Worm (Caenorhabditis elegans) whole organism, young adult: ENCODE data around the gene C06E2.1.

Source experiments
- B0019.2 ChIP-seq: fragments of 200-800 bp; sonication (Bioruptor generic); conservative IDR thresholded peaks from 2 replicates; pipeline ENCODE4 v1.3.6; 2022; ENCODE audit warnings: missing genetic modification reagents, missing genetic modification characterization, missing compliant biosample characterization
- C06A6.2 ChIP-seq: fragments of 200-800 bp; sonication (Bioruptor generic); conservative IDR thresholded peaks from 2 replicates; pipeline ENCODE4 v1.3.6; 2022; ENCODE audit warnings: missing genetic modification characterization, missing compliant biosample characterization
- F10E7.11 ChIP-seq: sonication (generic microtip); optimal IDR thresholded peaks from 2 replicates; lab custom pipeline; 2017; ENCODE audit warnings: mild to moderate bottlenecking, missing genetic modification characterization, moderate library complexity, missing compliant biosample characterization
- F49E8.2 ChIP-seq: sonication (generic microtip); optimal IDR thresholded peaks from 3 replicates; lab custom pipeline; 2017; ENCODE audit warnings: missing genetic modification characterization, mild to moderate bottlenecking, missing compliant biosample characterization, antibody characterized with exemption, moderate library complexity; ENCODE audit not compliant: insufficient read depth
- F57A8.1 ChIP-seq: fragments of 200-800 bp; sonication (Bioruptor generic); optimal IDR thresholded peaks from 2 replicates; lab custom pipeline; 2018; ENCODE audit warnings: mild to moderate bottlenecking, missing genetic modification characterization, moderate library complexity, missing compliant biosample characterization
- F57C9.4 ChIP-seq: sonication (generic microtip); optimal IDR thresholded peaks from 2 replicates; lab custom pipeline; 2017; ENCODE audit warnings: mild to moderate bottlenecking, missing genetic modification characterization, missing compliant biosample characterization
- K11D2.4 ChIP-seq: fragments of 200-800 bp; sonication (Bioruptor generic); IDR thresholded peaks from 2 replicates; pipeline ENCODE4 v1.3.6; 2022; ENCODE audit warnings: missing genetic modification reagents, missing genetic modification characterization, missing compliant biosample characterization
- K12H6.12 ChIP-seq: fragments of 200-800 bp; sonication (Bioruptor generic); optimal IDR thresholded peaks from 2 replicates; lab custom pipeline; 2018; ENCODE audit warnings: mild to moderate bottlenecking, missing genetic modification characterization, missing compliant biosample characterization
- Y53F4B.3 ChIP-seq: fragments of 200-800 bp; sonication (Bioruptor generic); IDR thresholded peaks from 2 replicates; pipeline ENCODE4 v1.3.6; 2022; ENCODE audit warnings: missing genetic modification reagents, missing genetic modification characterization, missing compliant biosample characterization
- Y67H2A.10 ChIP-seq: fragments of 200-800 bp; sonication (Bioruptor generic); conservative IDR thresholded peaks from 2 replicates; pipeline ENCODE4 v1.3.6; 2022; ENCODE audit warnings: missing genetic modification reagents, missing genetic modification characterization, missing compliant biosample characterization
- akir-1 ChIP-seq: fragments of 200-800 bp; sonication (Bioruptor generic); optimal IDR thresholded peaks from 2 replicates; lab custom pipeline; 2018; ENCODE audit warnings: mild to moderate bottlenecking, missing genetic modification characterization, moderate library complexity, missing compliant biosample characterization
- athp-1 ChIP-seq: sonication (generic microtip); optimal IDR thresholded peaks from 2 replicates; lab custom pipeline; 2017; ENCODE audit warnings: mild to moderate bottlenecking, missing genetic modification characterization, missing compliant biosample characterization
- attf-5 ChIP-seq: fragments of 200-800 bp; sonication (Bioruptor generic); optimal IDR thresholded peaks from 2 replicates; lab custom pipeline; 2018; ENCODE audit warnings: mild to moderate bottlenecking, missing genetic modification characterization, missing compliant biosample characterization
- attf-6 ChIP-seq: fragments of 200-800 bp; sonication (Bioruptor generic); IDR thresholded peaks from 2 replicates; pipeline ENCODE4 v1.3.6; 2022; ENCODE audit warnings: missing genetic modification reagents, missing genetic modification characterization, missing compliant biosample characterization
- bed-1 ChIP-seq: fragments of 200-800 bp; sonication (Bioruptor generic); IDR thresholded peaks from 2 replicates; pipeline ENCODE4 v1.3.6; 2022; ENCODE audit warnings: missing genetic modification reagents, missing genetic modification characterization, missing compliant biosample characterization
- bed-2 ChIP-seq: fragments of 200-800 bp; sonication (Bioruptor generic); IDR thresholded peaks from 2 replicates; pipeline ENCODE4 v1.3.6; 2022; ENCODE audit warnings: missing genetic modification reagents, missing genetic modification characterization, missing compliant biosample characterization
- cebp-1 ChIP-seq, 2 experiments: fragments of 200-800 bp in 1 of 2; sonication (Bioruptor generic) in 1 of 2; sonication (generic microtip) in 1 of 2; IDR thresholded peaks in 1 of 2; optimal IDR thresholded peaks in 1 of 2; 2 replicates each; pipeline versions ENCODE4 v1.3.6 to Lab custom; 2017 to 2022; ENCODE audit warnings: missing compliant biosample characterization in 2 of 2, missing genetic modification characterization in 2 of 2, mild to moderate bottlenecking in 1 of 2, missing genetic modification reagents in 1 of 2, moderate library complexity in 1 of 2
- ceh-100 ChIP-seq: fragments of 200-800 bp; sonication (Bioruptor generic); IDR thresholded peaks from 2 replicates; pipeline ENCODE4 v1.3.6; 2022; ENCODE audit warnings: missing genetic modification reagents, missing genetic modification characterization, missing compliant biosample characterization
- ceh-27 ChIP-seq: fragments of 200-800 bp; sonication (Bioruptor generic); optimal IDR thresholded peaks from 2 replicates; lab custom pipeline; 2018; ENCODE audit warnings: mild to moderate bottlenecking, missing genetic modification characterization, moderate library complexity, missing compliant biosample characterization
- ceh-40 ChIP-seq: fragments of 200-800 bp; sonication (Bioruptor generic); IDR thresholded peaks from 2 replicates; pipeline ENCODE4 v1.3.6; 2022; ENCODE audit warnings: missing genetic modification characterization, missing compliant biosample characterization
- ceh-58 ChIP-seq: fragments of 200-800 bp; sonication (Bioruptor generic); IDR thresholded peaks from 2 replicates; pipeline ENCODE4 v1.3.6; 2022; ENCODE audit warnings: missing genetic modification characterization, missing compliant biosample characterization
- ceh-79 ChIP-seq: sonication (generic microtip); optimal IDR thresholded peaks from 2 replicates; lab custom pipeline; 2017; ENCODE audit warnings: mild to moderate bottlenecking, missing genetic modification characterization, missing compliant biosample characterization
- ceh-91 ChIP-seq: fragments of 200-800 bp; sonication (Bioruptor generic); IDR thresholded peaks from 2 replicates; pipeline ENCODE4 v1.3.6; 2022; ENCODE audit warnings: missing genetic modification reagents, missing genetic modification characterization, missing compliant biosample characterization
- dox-1 ChIP-seq: fragments of 200-800 bp; sonication (Bioruptor generic); IDR thresholded peaks from 2 replicates; pipeline ENCODE4 v1.3.6; 2022; ENCODE audit warnings: missing genetic modification reagents, missing genetic modification characterization, missing compliant biosample characterization
- dpff-1 ChIP-seq: sonication (generic microtip); optimal IDR thresholded peaks from 2 replicates; lab custom pipeline; 2017; ENCODE audit warnings: mild to moderate bottlenecking, missing genetic modification characterization, missing compliant biosample characterization
- him-1 ChIP-seq: sonication (generic microtip); optimal IDR thresholded peaks from 2 replicates; lab custom pipeline; 2016; ENCODE audit warnings: missing genotype, missing genetic modification reagents, missing genetic modification characterization, missing compliant biosample characterization
- hlh-12 ChIP-seq: sonication (generic microtip); optimal IDR thresholded peaks from 2 replicates; lab custom pipeline; 2016; ENCODE audit warnings: missing genetic modification characterization, missing compliant biosample characterization
- hlh-26 ChIP-seq: fragments of 200-800 bp; sonication (Bioruptor generic); conservative IDR thresholded peaks from 2 replicates; pipeline ENCODE4 v1.3.6; 2022; ENCODE audit warnings: missing genetic modification reagents, missing genetic modification characterization, missing compliant biosample characterization
- hmg-20 ChIP-seq: fragments of 200-800 bp; sonication (Bioruptor generic); IDR thresholded peaks from 2 replicates; pipeline ENCODE4 v1.3.6; 2022; ENCODE audit warnings: missing genetic modification reagents, missing genetic modification characterization, missing compliant biosample characterization
- let-526 ChIP-seq: fragments of 200-800 bp; sonication (Bioruptor generic); IDR thresholded peaks from 2 replicates; pipeline ENCODE4 v1.3.6; 2022; ENCODE audit warnings: missing genetic modification reagents, missing genetic modification characterization, missing compliant biosample characterization
- lin-40 ChIP-seq: sonication (generic microtip); optimal IDR thresholded peaks from 2 replicates; lab custom pipeline; 2016; ENCODE audit warnings: missing genetic modification characterization, mild to moderate bottlenecking, missing compliant biosample characterization, missing genotype, missing genetic modification reagents
- lin-54 ChIP-seq: fragments of 200-800 bp; sonication (Bioruptor generic); optimal IDR thresholded peaks from 2 replicates; lab custom pipeline; 2018; ENCODE audit warnings: mild to moderate bottlenecking, missing genetic modification characterization, missing compliant biosample characterization
- lsl-1 ChIP-seq: fragments of 200-800 bp; sonication (Bioruptor generic); optimal IDR thresholded peaks from 2 replicates; lab custom pipeline; 2018; ENCODE audit warnings: mild to moderate bottlenecking, missing genetic modification characterization, moderate library complexity, missing compliant biosample characterization
- madf-10 ChIP-seq: sonication (generic microtip); optimal IDR thresholded peaks from 2 replicates; lab custom pipeline; 2016; ENCODE audit warnings: mild to moderate bottlenecking, missing genetic modification characterization, missing compliant biosample characterization
- madf-8 ChIP-seq: fragments of 200-800 bp; sonication (Bioruptor generic); conservative IDR thresholded peaks from 2 replicates; pipeline ENCODE4 v1.3.6; 2022; ENCODE audit warnings: missing genetic modification reagents, missing genetic modification characterization, missing compliant biosample characterization
- pbrm-1 ChIP-seq: fragments of 200-800 bp; sonication (Bioruptor generic); IDR thresholded peaks from 2 replicates; pipeline ENCODE4 v1.3.6; 2022; ENCODE audit warnings: missing genetic modification reagents, missing genetic modification characterization, missing compliant biosample characterization
- rcor-1 ChIP-seq: fragments of 200-800 bp; sonication (Bioruptor generic); IDR thresholded peaks from 2 replicates; pipeline ENCODE4 v1.3.6; 2022; ENCODE audit warnings: missing genetic modification reagents, missing genetic modification characterization, missing compliant biosample characterization
- sdz-38 ChIP-seq: sonication (generic microtip); optimal IDR thresholded peaks from 2 replicates; lab custom pipeline; 2016; ENCODE audit warnings: missing genotype, missing genetic modification characterization, missing compliant biosample characterization
- snpc-1.1 ChIP-seq: sonication (generic microtip); optimal IDR thresholded peaks from 2 replicates; lab custom pipeline; 2017; ENCODE audit warnings: missing genetic modification characterization, mild to moderate bottlenecking, missing compliant biosample characterization, antibody characterized with exemption, moderate library complexity, missing genotype, missing genetic modification reagents; ENCODE audit not compliant: insufficient read depth
- somi-1 ChIP-seq: fragments of 200-800 bp; sonication (Bioruptor generic); optimal IDR thresholded peaks from 2 replicates; lab custom pipeline; 2018; ENCODE audit warnings: mild to moderate bottlenecking, missing genetic modification characterization, missing compliant biosample characterization
- sptf-2 ChIP-seq: fragments of 200-800 bp; sonication (Bioruptor generic); optimal IDR thresholded peaks from 2 replicates; lab custom pipeline; 2018; ENCODE audit warnings: mild to moderate bottlenecking, missing genetic modification characterization, missing compliant biosample characterization
- zim-3 ChIP-seq: sonication (generic microtip); optimal IDR thresholded peaks from 2 replicates; lab custom pipeline; 2017; ENCODE audit warnings: mild to moderate bottlenecking, missing genetic modification characterization, moderate library complexity, missing compliant biosample characterization
- ztf-22 ChIP-seq: fragments of 200-800 bp; sonication (Bioruptor generic); optimal IDR thresholded peaks from 2 replicates; lab custom pipeline; 2018; ENCODE audit warnings: mild to moderate bottlenecking, missing genetic modification characterization, moderate library complexity, missing compliant biosample characterization
- ztf-26 ChIP-seq: sonication (generic microtip); optimal IDR thresholded peaks from 2 replicates; lab custom pipeline; 2017; ENCODE audit warnings: missing genetic modification characterization, missing compliant biosample characterization
- ztf-3 ChIP-seq: fragments of 200-800 bp; sonication (Bioruptor generic); optimal IDR thresholded peaks from 2 replicates; lab custom pipeline; 2018; ENCODE audit warnings: mild to moderate bottlenecking, missing genetic modification characterization, missing compliant biosample characterization

The C06E2.1 gene

DNA sequence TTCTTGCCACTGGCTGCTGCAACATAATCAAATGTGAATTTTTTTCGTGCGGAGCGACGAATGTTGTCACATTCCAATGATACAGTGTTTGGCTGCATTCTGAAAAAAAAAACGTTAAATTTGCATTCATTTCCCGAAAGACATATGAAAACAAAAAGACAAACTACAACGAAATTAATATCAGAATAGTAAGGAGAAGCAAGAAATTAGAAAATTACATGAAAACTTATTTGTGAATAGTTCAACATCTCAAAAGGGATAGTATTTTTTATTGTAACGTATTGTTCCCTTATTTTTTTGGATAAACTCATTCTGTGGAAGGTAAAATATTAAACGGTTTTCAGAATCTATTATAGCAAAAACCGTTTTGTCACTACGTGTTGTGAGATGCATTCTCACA is 21.1 kb downstream of the C06E2.1 start, which contains the start of gene sprp-4:
sprp-4 (minus strand) TSS at position 101 of the 400 bp plus-strand sequence.
- TF ChIP-seq athp-1 (no peak), bed-1 (no peak), zim-3 (tag; lab: Kevin White, UChicago) (no peak), bed-2 (GFP tag; lab: Robert Waterston, UW) (no peak)
- TF ChIP-seq, all 124 proteins: peak for 0

DNA sequence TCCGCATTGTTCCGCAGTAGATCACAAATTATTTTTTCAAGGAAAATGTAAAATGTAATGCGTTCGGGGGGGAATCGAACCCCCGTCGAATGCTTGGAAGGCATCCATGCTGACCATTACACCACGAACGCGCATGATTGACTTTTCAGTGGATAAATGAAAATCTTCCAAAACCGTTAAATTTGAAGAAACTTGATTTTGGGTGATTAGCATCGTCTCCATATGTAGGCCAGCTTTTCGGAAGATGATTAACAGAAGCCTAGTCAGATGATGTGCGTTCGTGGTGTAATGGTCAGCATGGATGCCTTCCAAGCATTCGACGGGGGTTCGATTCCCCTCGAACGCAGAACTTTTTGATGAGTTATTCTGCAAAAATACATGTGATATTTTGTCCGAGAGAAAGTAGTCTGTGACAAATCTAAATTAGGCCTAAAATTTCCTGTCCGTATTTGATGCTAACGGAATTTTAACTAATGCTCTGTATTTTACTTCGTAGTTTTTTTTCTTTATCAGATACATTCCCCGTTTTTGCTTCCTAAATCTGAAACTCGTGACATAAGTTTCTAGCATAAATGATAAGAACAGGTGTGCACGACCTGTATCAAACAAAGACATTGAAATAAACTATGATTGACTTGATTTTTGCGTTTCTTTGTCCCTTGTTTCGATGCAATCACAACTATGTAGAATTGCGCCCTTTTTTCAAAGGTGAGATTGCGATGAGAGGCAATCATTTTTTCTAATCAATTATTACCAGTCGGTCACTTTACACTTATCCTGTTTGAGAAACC is 28.0 kb downstream of the C06E2.1 start, which contains the start of gene C28G1.10:
C28G1.10 (plus strand) TSS at position 676 of the 791 bp plus-strand sequence.
- no peak for TF ChIP-seq hlh-12 (tag; lab: Kevin White, UChicago)
- no peak for TF ChIP-seq snpc-1.1 (tag; lab: Kevin White, UChicago)
- peak; percentile 49; the same call in 1 of the 2 replicates for TF ChIP-seq ceh-40 (GFP tag; lab: Robert Waterston, UW)
- TF ChIP-seq sptf-2 (GFP tag; lab: Kevin White, UChicago): no peak
- TF ChIP-seq K11D2.4 (GFP tag; lab: Robert Waterston, UW): no peak
- TF ChIP-seq rcor-1 (GFP tag; lab: Robert Waterston, UW): no peak
- TF ChIP-seq let-526 (GFP tag; lab: Robert Waterston, UW): no peak
- peak; percentile 25 for TF ChIP-seq attf-5 (GFP tag; lab: Kevin White, UChicago)
- TF ChIP-seq lsl-1 (GFP tag; lab: Kevin White, UChicago): no peak
- no peak for TF ChIP-seq F10E7.11 (tag; lab: Kevin White, UChicago)
- no peak for TF ChIP-seq athp-1
- TF ChIP-seq akir-1: no peak
- no peak for TF ChIP-seq ceh-91 (GFP tag; lab: Robert Waterston, UW)
- TF ChIP-seq sdz-38 (tag; lab: Kevin White, UChicago): no peak
- no peak for TF ChIP-seq ceh-58 (GFP tag; lab: Robert Waterston, UW)
- no peak for TF ChIP-seq lin-54 (GFP tag; lab: Kevin White, UChicago)
- no peak for TF ChIP-seq hlh-26 (GFP tag; lab: Robert Waterston, UW)
- peak; percentile 43 for TF ChIP-seq him-1 (tag; lab: Kevin White, UChicago)
- peak; percentile 29 for TF ChIP-seq Y53F4B.3 (GFP tag; lab: Robert Waterston, UW)
- peak; percentile 23 for TF ChIP-seq lin-40 (tag; lab: Kevin White, UChicago)
- no peak; the same call in 1 of the 2 replicates for TF ChIP-seq C06A6.2 (GFP tag; lab: Robert Waterston, UW)
- TF ChIP-seq ceh-27 (GFP tag; lab: Kevin White, UChicago): no peak
- no peak for TF ChIP-seq ceh-100 (GFP tag; lab: Robert Waterston, UW)
- TF ChIP-seq somi-1 (GFP tag; lab: Kevin White, UChicago): peak; percentile 6
- no peak for TF ChIP-seq madf-10 (tag; lab: Kevin White, UChicago)
- peak; percentile 45 for TF ChIP-seq zim-3 (tag; lab: Kevin White, UChicago)
- TF ChIP-seq cebp-1 (GFP tag; IDR thresholded peaks at IDR 0.05; lab: Robert Waterston, UW): peak; percentile 15; the same call in 1 of the 2 replicates
- TF ChIP-seq cebp-1 (tag; optimal IDR thresholded peaks at IDR 0.05; lab: Kevin White, UChicago): no peak
- TF ChIP-seq ztf-22 (GFP tag; lab: Kevin White, UChicago): no peak
- TF ChIP-seq B0019.2: no peak
- TF ChIP-seq ztf-26 (tag; lab: Kevin White, UChicago): no peak
- TF ChIP-seq attf-6 (GFP tag; lab: Robert Waterston, UW): peak; percentile 69
- TF ChIP-seq F57C9.4 (tag; lab: Kevin White, UChicago): no peak
- 0 out of 2 replicates have a peak, but pooled peaks have one; percentile 38 for TF ChIP-seq pbrm-1 (GFP tag; lab: Robert Waterston, UW)
- no peak for TF ChIP-seq K12H6.12
- no peak for TF ChIP-seq hmg-20 (GFP tag; lab: Robert Waterston, UW)
- TF ChIP-seq F57A8.1 (GFP tag; lab: Kevin White, UChicago): no peak
- no peak for TF ChIP-seq ztf-3
- TF ChIP-seq F49E8.2 (tag; lab: Kevin White, UChicago): no peak
- no peak for TF ChIP-seq Y67H2A.10 (GFP tag; lab: Robert Waterston, UW)
- no peak for TF ChIP-seq madf-8 (GFP tag; lab: Robert Waterston, UW)
- TF ChIP-seq dpff-1 (tag; lab: Kevin White, UChicago): no peak
- no peak for TF ChIP-seq ceh-79
- TF ChIP-seq dox-1 (GFP tag; lab: Robert Waterston, UW): no peak
